Worm (Caenorhabditis elegans): ENCODE data around the gene C45B11.9.

C45B11.9 gene

DNA sequence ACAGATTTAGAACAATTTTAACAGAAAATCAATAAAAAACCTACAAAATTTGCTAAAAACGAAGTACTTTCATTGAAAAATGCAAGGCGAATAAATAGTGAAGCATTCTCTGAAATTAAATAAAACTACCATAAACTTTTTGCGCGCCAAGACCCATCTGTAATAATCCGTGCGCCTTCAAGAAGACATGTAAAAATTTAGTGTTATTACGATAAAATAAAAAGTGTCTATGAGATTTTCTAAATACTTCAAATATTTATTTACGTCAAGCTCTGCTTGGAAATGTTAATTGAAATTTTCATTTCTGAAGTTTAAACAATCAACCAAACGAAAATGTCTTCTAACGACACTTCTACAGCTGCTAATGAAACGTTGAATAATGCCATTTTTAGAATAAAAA is at the start of gene C45B11.9:
C45B11.9 (plus strand) TSS at position 301 of the 400 bp plus-strand sequence.
- TF ChIP-seq R02D3.7 (tag; optimal IDR thresholded peaks at IDR 0.05) (no peak), sdz-12 (GFP tag; optimal IDR thresholded peaks at IDR 0.05) (no peak), rbr-2 (tag; optimal IDR thresholded peaks at IDR 0.05) (no peak), cey-2 (tag; optimal IDR thresholded peaks at IDR 0.05; ENCODE audit: borderline replicate concordance, insufficient read depth) (no peak), mes-2 (tag; optimal IDR thresholded peaks at IDR 0.05; ENCODE audit: poor library complexity, severe bottlenecking) (no peak), dpl-1 (GFP tag; optimal IDR thresholded peaks at IDR 0.05) (no peak), ZK337.2 (GFP tag; IDR thresholded peaks at IDR 0.05) (no peak), unc-62 (GFP tag; optimal IDR thresholded peaks at IDR 0.05 in 1 of 2) (no peak), unc-62 (tag; optimal IDR thresholded peaks at IDR 0.05) (no peak), unc-39 (tag; optimal IDR thresholded peaks at IDR 0.05) (no peak), daf-12 (tag; optimal IDR thresholded peaks at IDR 0.05) (no peak), mep-1 (tag; optimal IDR thresholded peaks at IDR 0.05) (no peak), T20F7.1 (GFP tag; optimal IDR thresholded peaks at IDR 0.05) (no peak), attf-4 (tag; optimal IDR thresholded peaks at IDR 0.05) (no peak), ctbp-1 (GFP tag; IDR thresholded peaks at IDR 0.05) (no peak), php-3 (GFP tag; IDR thresholded peaks at IDR 0.05) (no peak), mdt-29 (GFP tag; IDR thresholded peaks at IDR 0.05) (no peak)

DNA sequence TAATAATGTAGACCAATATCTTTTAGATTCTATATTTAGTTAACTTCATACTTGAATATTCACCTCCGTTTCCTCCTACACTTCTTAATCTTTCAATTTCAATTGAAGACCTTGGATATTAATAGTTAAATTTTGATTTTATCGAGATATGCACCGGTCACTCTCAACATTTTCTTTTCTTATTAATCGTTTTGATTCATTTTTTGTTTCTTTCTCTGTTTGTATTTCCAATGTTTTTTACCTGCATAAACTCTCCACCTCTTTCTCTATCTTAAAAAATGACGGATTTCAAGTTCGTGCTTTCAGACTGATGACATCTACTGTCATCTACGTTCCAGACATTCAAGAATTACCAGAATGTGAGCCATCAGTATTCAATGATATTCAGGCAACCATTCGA is 48.3 kb upstream of the C45B11.9 start, which contains the start of gene frpr-9:
frpr-9 (plus strand) TSS at position 301 of the 400 bp plus-strand sequence.
- TF ChIP-seq madf-9 (GFP tag; conservative IDR thresholded peaks at IDR 0.05) (no peak), ces-1 (GFP tag; optimal IDR thresholded peaks at IDR 0.05) (no peak), zag-1 (tag; optimal IDR thresholded peaks at IDR 0.05) (no peak), cey-2 (tag; optimal IDR thresholded peaks at IDR 0.05; ENCODE audit: borderline replicate concordance, insufficient read depth) (no peak), dve-1 (tag; optimal IDR thresholded peaks at IDR 0.05; ENCODE audit: insufficient read depth) (no peak), mep-1 (tag; optimal IDR thresholded peaks at IDR 0.05) (no peak), zfp-3 (GFP tag; conservative IDR thresholded peaks at IDR 0.05) (no peak)

DNA sequence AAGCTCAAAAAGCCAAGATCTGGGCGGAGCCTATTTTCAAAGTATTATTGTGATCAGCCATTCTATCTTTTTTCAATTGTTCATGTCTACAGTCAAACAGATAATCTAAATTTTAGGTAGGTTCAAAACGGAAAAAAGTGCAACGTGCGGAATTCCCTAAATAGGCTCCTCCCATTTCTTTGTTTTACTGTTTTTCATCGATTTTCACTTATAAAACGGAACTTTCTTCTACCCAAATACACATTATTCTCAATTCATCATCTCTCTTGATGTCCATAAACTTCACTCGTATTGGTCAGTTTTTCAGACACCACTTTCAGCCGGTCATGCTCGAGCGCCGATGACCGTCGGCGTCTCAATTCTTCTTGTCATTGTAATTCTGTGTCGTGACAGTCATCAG is 41.3 kb upstream of the C45B11.9 start, which contains the start of gene F53B7.7:
F53B7.7 (plus strand) TSS at position 301 of the 400 bp plus-strand sequence.
- no peak for TF ChIP-seq daf-12 (tag; optimal IDR thresholded peaks at IDR 0.05)

DNA sequence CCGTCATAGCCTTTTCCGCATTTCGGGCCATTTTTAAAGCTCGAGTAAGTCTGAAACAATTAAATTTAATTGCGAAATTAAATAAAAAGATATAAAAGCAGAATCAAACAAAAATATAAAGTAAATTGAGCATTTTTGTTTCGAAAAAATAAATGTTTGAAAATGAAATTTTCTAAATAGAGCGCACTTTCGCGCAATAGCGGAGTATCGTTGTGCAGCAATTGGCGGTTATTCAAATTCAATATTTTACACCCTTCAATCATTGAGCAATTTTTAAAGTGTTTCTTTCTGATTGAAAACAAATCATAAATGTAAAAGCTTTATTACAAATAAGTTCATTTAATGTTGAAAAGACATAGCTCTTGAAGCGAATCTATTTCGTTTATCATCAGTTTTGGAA is 39.5 kb upstream of the C45B11.9 start, which contains the start of gene isy-1:
isy-1 (minus strand) TSS at position 50 of the 400 bp plus-strand sequence.
- TF ChIP-seq nhr-41 (GFP tag; IDR thresholded peaks at IDR 0.05) (no peak), duxl-1 (tag; optimal IDR thresholded peaks at IDR 0.05; ENCODE audit: poor library complexity) (no peak), unc-62 (GFP tag; optimal IDR thresholded peaks at IDR 0.05 in 1 of 2) (no peak), unc-62 (tag; optimal IDR thresholded peaks at IDR 0.05) (no peak), pqm-1 (tag; optimal IDR thresholded peaks at IDR 0.05) (no peak), zfp-3 (GFP tag; conservative IDR thresholded peaks at IDR 0.05) (no peak), ceh-20 (GFP tag; IDR thresholded peaks at IDR 0.05) (no peak), fkh-10 (GFP tag; optimal IDR thresholded peaks at IDR 0.05) (no peak), ztf-11 (tag; optimal IDR thresholded peaks at IDR 0.05) (no peak), ceh-62 (tag; optimal IDR thresholded peaks at IDR 0.05) (no peak), skn-1 (tag; optimal IDR thresholded peaks at IDR 0.05) (no peak), arid-1 (GFP tag; conservative IDR thresholded peaks at IDR 0.05) (no peak), lin-1 (GFP tag; IDR thresholded peaks at IDR 0.05) (no peak), mxl-2 (GFP tag; conservative IDR thresholded peaks at IDR 0.05) (no peak), tag-97 (GFP tag; IDR thresholded peaks at IDR 0.05) (no peak), nhr-77 (tag; optimal IDR thresholded peaks at IDR 0.05) (peak; percentile 60), snpc-4 (tag; optimal IDR thresholded peaks at IDR 0.05) (no peak), ceh-82 (tag; optimal IDR thresholded peaks at IDR 0.05) (no peak), Y48G9A.11 (GFP tag; IDR thresholded peaks at IDR 0.05) (peak; percentile 86), ceh-28 (tag; optimal IDR thresholded peaks at IDR 0.05) (no peak), unc-39 (tag; optimal IDR thresholded peaks at IDR 0.05) (no peak), mdt-29 (GFP tag; IDR thresholded peaks at IDR 0.05) (no peak), Y5F2A.4 (GFP tag; optimal IDR thresholded peaks at IDR 0.05) (no peak), spr-1 (tag; optimal IDR thresholded peaks at IDR 0.05) (no peak), F49E8.2 (tag; optimal IDR thresholded peaks at IDR 0.05; ENCODE audit: borderline replicate concordance) (no peak), hmg-1.1 (GFP tag; IDR thresholded peaks at IDR 0.05) (0 out of 2 replicates have a peak, but pooled peaks have one; percentile 18), D1046.2 (GFP tag; IDR thresholded peaks at IDR 0.05) (no peak), egl-27 (tag; optimal IDR thresholded peaks at IDR 0.05) (no peak), hif-1 (tag; optimal IDR thresholded peaks at IDR 0.05) (no peak), daf-12 (tag; optimal IDR thresholded peaks at IDR 0.05) (no peak)

Data from whole organism, L4 larva.